Fruit fly (Drosophila melanogaster) whole organism, embryonic: ENCODE measurements around the gene CG17646.
A peak's percentile ranks its signal among the peaks of the same experiment; 100 is the strongest.

Experiments
- Adf1 ChIP-seq: fragments of 200-800 bp; sonication (Bioruptor generic); IDR thresholded peaks from 2 replicates; pipeline ENCODE4 v1.3.6; 2022; ENCODE audit warnings: missing biosample characterization, missing genetic modification characterization
- CG12104 ChIP-seq: fragments of 200-800 bp; sonication (Bioruptor generic); optimal IDR thresholded peaks from 3 replicates; lab custom pipeline; 2016; ENCODE audit warnings: missing biosample characterization, missing genetic modification characterization
- CG12744 ChIP-seq: fragments of 200-800 bp; sonication (Bioruptor generic); optimal IDR thresholded peaks from 2 replicates; lab custom pipeline; 2016; ENCODE audit warnings: missing biosample characterization, missing genetic modification characterization
- CG15269 ChIP-seq: fragments of 200-800 bp; sonication (Bioruptor generic); optimal IDR thresholded peaks from 2 replicates; lab custom pipeline; 2018; ENCODE audit warnings: missing biosample characterization, mild to moderate bottlenecking, missing genetic modification characterization, moderate library complexity
- CG1602 ChIP-seq: fragments of 200-800 bp; sonication (Bioruptor generic); optimal IDR thresholded peaks from 3 replicates; lab custom pipeline; 2016; ENCODE audit warnings: missing biosample characterization, missing genetic modification characterization
- CG17568 ChIP-seq: fragments of 200-800 bp; sonication (Bioruptor generic); optimal IDR thresholded peaks from 2 replicates; lab custom pipeline; 2018; ENCODE audit warnings: missing biosample characterization, mild to moderate bottlenecking, missing genetic modification characterization, moderate library complexity
- CG18476 ChIP-seq: fragments of 200-800 bp; sonication (Bioruptor generic); optimal IDR thresholded peaks from 2 replicates; lab custom pipeline; 2016; ENCODE audit warnings: missing biosample characterization, mild to moderate bottlenecking, missing genetic modification characterization
- CG2129 ChIP-seq: fragments of 200-800 bp; sonication (Bioruptor generic); IDR thresholded peaks from 2 replicates; pipeline ENCODE4 v1.3.6; 2022; ENCODE audit warnings: missing biosample characterization, missing genetic modification characterization; ENCODE audit not compliant: partially characterized antibody
- CG2678 ChIP-seq: fragments of 200-800 bp; sonication (Bioruptor generic); optimal IDR thresholded peaks from 3 replicates; lab custom pipeline; 2019; ENCODE audit warnings: missing biosample characterization, mild to moderate bottlenecking, missing genetic modification characterization, moderate library complexity
- CG32772 ChIP-seq: fragments of 200-800 bp; sonication (Bioruptor generic); IDR thresholded peaks from 2 replicates; pipeline ENCODE4 v1.3.6; 2022; ENCODE audit warnings: missing biosample characterization, missing genetic modification characterization
- CG3847 ChIP-seq: fragments of 200-800 bp; sonication (Bioruptor generic); IDR thresholded peaks from 2 replicates; pipeline ENCODE4 v1.3.6; 2022; ENCODE audit warnings: missing biosample characterization, missing genetic modification characterization
- CG4707 ChIP-seq: fragments of 200-800 bp; sonication (Bioruptor generic); optimal IDR thresholded peaks from 2 replicates; lab custom pipeline; 2018; ENCODE audit warnings: missing biosample characterization, mild to moderate bottlenecking, missing genetic modification characterization, moderate library complexity
- CG6175 ChIP-seq: fragments of 200-800 bp; sonication (Bioruptor generic); IDR thresholded peaks from 3 replicates; pipeline ENCODE4 v1.3.6; 2022; ENCODE audit warnings: missing biosample characterization, missing genetic modification characterization
- CG7786 ChIP-seq: fragments of 200-800 bp; sonication (Bioruptor generic); optimal IDR thresholded peaks from 2 replicates; lab custom pipeline; 2016; ENCODE audit warnings: missing biosample characterization, missing genetic modification characterization
- CG8944 ChIP-seq: fragments of 200-800 bp; sonication (Bioruptor generic); optimal IDR thresholded peaks from 3 replicates; lab custom pipeline; 2016; ENCODE audit warnings: missing biosample characterization, missing genetic modification characterization
- Fer3 ChIP-seq: fragments of 200-800 bp; sonication (Bioruptor generic); optimal IDR thresholded peaks from 2 replicates; lab custom pipeline; 2018; ENCODE audit warnings: missing biosample characterization, mild to moderate bottlenecking, missing genetic modification characterization, moderate library complexity
- Lhr ChIP-seq: fragments of 200-800 bp; sonication (Bioruptor generic); optimal IDR thresholded peaks from 3 replicates; lab custom pipeline; 2017; ENCODE audit warnings: mild to moderate bottlenecking, missing biosample characterization, missing genetic modification reagents, missing genetic modification characterization
- MTF-1 ChIP-seq: fragments of 200-800 bp; sonication (Bioruptor generic); optimal IDR thresholded peaks from 2 replicates; lab custom pipeline; 2018; ENCODE audit warnings: missing biosample characterization, mild to moderate bottlenecking, missing genetic modification characterization, borderline replicate concordance
- NC2α ChIP-seq: fragments of 200-800 bp; sonication (Bioruptor generic); optimal IDR thresholded peaks from 2 replicates; lab custom pipeline; 2016; ENCODE audit warnings: missing biosample characterization, missing genetic modification characterization
- NFAT ChIP-seq: fragments of 200-800 bp; sonication (Bioruptor generic); IDR thresholded peaks from 2 replicates; pipeline ENCODE4 v1.3.6; 2022; ENCODE audit warnings: missing biosample characterization, missing genetic modification characterization
- Nf-YC ChIP-seq: fragments of 200-800 bp; optimal IDR thresholded peaks from 3 replicates; lab custom pipeline; 2019; ENCODE audit warnings: missing biosample characterization, mild to moderate bottlenecking, missing genetic modification characterization, moderate library complexity
- Oli ChIP-seq: fragments of 200-800 bp; sonication (Bioruptor generic); optimal IDR thresholded peaks from 2 replicates; lab custom pipeline; 2018; ENCODE audit warnings: missing biosample characterization, mild to moderate bottlenecking, missing genetic modification characterization, moderate library complexity
- Rfx ChIP-seq: fragments of 200-800 bp; sonication (Bioruptor generic); IDR thresholded peaks from 2 replicates; pipeline ENCODE4 v1.3.6; 2022; ENCODE audit warnings: missing biosample characterization, missing genetic modification characterization
- Rx ChIP-seq: fragments of 200-800 bp; sonication (Bioruptor generic); IDR thresholded peaks from 2 replicates; pipeline ENCODE4 v1.3.6; 2022; ENCODE audit warnings: missing biosample characterization, missing genetic modification characterization
- Taf1 ChIP-seq: fragments of 200-800 bp; sonication (Bioruptor generic); IDR thresholded peaks from 2 replicates; pipeline ENCODE4 v1.3.6; 2022; ENCODE audit warnings: missing biosample characterization, missing genetic modification characterization
- Xrp1 ChIP-seq: fragments of 200-800 bp; sonication (Bioruptor generic); IDR thresholded peaks from 2 replicates; pipeline ENCODE4 v1.3.6; 2022; ENCODE audit warnings: missing biosample characterization, missing genetic modification characterization
- YL-1 ChIP-seq: fragments of 200-800 bp; sonication (Bioruptor generic); optimal IDR thresholded peaks from 3 replicates; lab custom pipeline; 2017; ENCODE audit warnings: missing biosample characterization, mild to moderate bottlenecking, missing genetic modification characterization
- ap ChIP-seq: fragments of 200-800 bp; sonication (Bioruptor generic); IDR thresholded peaks from 2 replicates; pipeline ENCODE4 v1.3.6; 2022; ENCODE audit warnings: missing biosample characterization, missing genetic modification characterization
- ase ChIP-seq: fragments of 200-800 bp; sonication (Bioruptor generic); IDR thresholded peaks from 3 replicates; pipeline ENCODE4 v1.3.6; 2022; ENCODE audit warnings: missing biosample characterization, missing genetic modification characterization
- bab2 ChIP-seq: fragments of 200-800 bp; sonication (Bioruptor generic); optimal IDR thresholded peaks from 2 replicates; lab custom pipeline; 2016; ENCODE audit warnings: missing biosample characterization, missing genetic modification characterization
- crol ChIP-seq: fragments of 200-800 bp; sonication (Bioruptor generic); IDR thresholded peaks from 2 replicates; pipeline ENCODE4 v1.3.6; 2022; ENCODE audit warnings: missing biosample characterization, missing genetic modification characterization
- crp ChIP-seq, 2 experiments: fragments of 200-800 bp; sonication (Bioruptor generic); optimal IDR thresholded peaks; 2 replicates in 1 of 2; 3 replicates in 1 of 2; lab custom pipeline; 2017; ENCODE audit warnings: missing biosample characterization in 2 of 2, missing genetic modification characterization in 2 of 2, mild to moderate bottlenecking in 1 of 2, moderate library complexity in 1 of 2
- dmrt99B ChIP-seq: fragments of 200-800 bp; sonication (Bioruptor generic); optimal IDR thresholded peaks from 2 replicates; lab custom pipeline; 2018; ENCODE audit warnings: missing biosample characterization, mild to moderate bottlenecking, missing genetic modification characterization, moderate library complexity
- emc ChIP-seq: fragments of 200-800 bp; sonication (Bioruptor generic); optimal IDR thresholded peaks from 2 replicates; lab custom pipeline; 2016; ENCODE audit warnings: missing biosample characterization, missing genetic modification characterization
- ind ChIP-seq: fragments of 200-800 bp; sonication (Bioruptor generic); optimal IDR thresholded peaks from 3 replicates; lab custom pipeline; 2016; ENCODE audit warnings: missing biosample characterization, missing genetic modification characterization
- insv ChIP-seq, 2 experiments: fragments of 200-800 bp; sonication (Bioruptor generic); optimal IDR thresholded peaks; 3 replicates each; lab custom pipeline; 2016 to 2018; ENCODE audit warnings: missing biosample characterization in 2 of 2, missing genetic modification characterization in 2 of 2
- jing ChIP-seq: fragments of 200-800 bp; sonication (Bioruptor generic); optimal IDR thresholded peaks from 2 replicates; lab custom pipeline; 2018; ENCODE audit warnings: missing biosample characterization, mild to moderate bottlenecking, missing genetic modification characterization
- lbe ChIP-seq: fragments of 200-800 bp; sonication (Bioruptor generic); optimal IDR thresholded peaks from 2 replicates; lab custom pipeline; 2016; ENCODE audit warnings: missing biosample characterization, mild to moderate bottlenecking, missing genetic modification characterization
- nerfin-1 ChIP-seq: fragments of 200-800 bp; sonication (Bioruptor generic); optimal IDR thresholded peaks from 3 replicates; lab custom pipeline; 2019; ENCODE audit warnings: missing biosample characterization, mild to moderate bottlenecking, missing genetic modification characterization, moderate library complexity
- nerfin-2 ChIP-seq: fragments of 200-800 bp; sonication (Bioruptor generic); IDR thresholded peaks from 2 replicates; pipeline ENCODE4 v1.3.6; 2022; ENCODE audit warnings: missing biosample characterization, missing genetic modification characterization; ENCODE audit not compliant: partially characterized antibody
- nom ChIP-seq: fragments of 200-800 bp; sonication (Bioruptor generic); optimal IDR thresholded peaks from 2 replicates; lab custom pipeline; 2017; ENCODE audit warnings: missing biosample characterization, missing genetic modification characterization, mild to moderate bottlenecking, moderate library complexity, missing genetic modification reagents
- pros ChIP-seq: fragments of 200-800 bp; sonication (Bioruptor generic); optimal IDR thresholded peaks from 3 replicates; lab custom pipeline; 2019; ENCODE audit warnings: missing biosample characterization, mild to moderate bottlenecking, missing genetic modification characterization, moderate library complexity
- ranshi ChIP-seq: fragments of 200-800 bp; sonication (Bioruptor generic); IDR thresholded peaks from 2 replicates; pipeline ENCODE4 v1.3.6; 2022; ENCODE audit warnings: missing biosample characterization, missing genetic modification characterization
- ro ChIP-seq: fragments of 200-800 bp; sonication (Bioruptor generic); IDR thresholded peaks from 2 replicates; pipeline ENCODE4 v1.3.6; 2022; ENCODE audit warnings: missing biosample characterization, missing genetic modification characterization
- sens-2 ChIP-seq: fragments of 200-800 bp; sonication (Bioruptor generic); IDR thresholded peaks from 2 replicates; pipeline ENCODE4 v1.3.6; 2022; ENCODE audit warnings: missing biosample characterization, missing genetic modification characterization
- sob ChIP-seq: fragments of 200-800 bp; sonication (Bioruptor generic); IDR thresholded peaks from 2 replicates; pipeline ENCODE4 v1.3.6; 2022; ENCODE audit warnings: missing biosample characterization, missing genetic modification characterization
- tx ChIP-seq: fragments of 200-800 bp; sonication (Bioruptor generic); optimal IDR thresholded peaks from 2 replicates; lab custom pipeline; 2016; ENCODE audit warnings: missing biosample characterization, missing genetic modification characterization
- unpg ChIP-seq: fragments of 200-800 bp; sonication (Bioruptor generic); optimal IDR thresholded peaks from 3 replicates; lab custom pipeline; 2018; ENCODE audit warnings: missing biosample characterization, mild to moderate bottlenecking, missing genetic modification characterization, moderate library complexity
- vnd ChIP-seq: fragments of 200-800 bp; sonication (Bioruptor generic); IDR thresholded peaks from 3 replicates; pipeline ENCODE4 v1.3.6; 2022; ENCODE audit warnings: missing biosample characterization, missing genetic modification characterization; ENCODE audit not compliant: partially characterized antibody
- zen2 ChIP-seq: fragments of 200-800 bp; sonication (Bioruptor generic); IDR thresholded peaks from 3 replicates; pipeline ENCODE4 v1.3.6; 2022; ENCODE audit warnings: missing biosample characterization, missing genetic modification characterization; ENCODE audit not compliant: partially characterized antibody
- zfh1 ChIP-seq: fragments of 200-800 bp; sonication (Bioruptor generic); IDR thresholded peaks from 3 replicates; pipeline ENCODE4 v1.3.6; 2022; ENCODE audit warnings: missing biosample characterization, missing genetic modification characterization

CG17646 gene

DNA sequence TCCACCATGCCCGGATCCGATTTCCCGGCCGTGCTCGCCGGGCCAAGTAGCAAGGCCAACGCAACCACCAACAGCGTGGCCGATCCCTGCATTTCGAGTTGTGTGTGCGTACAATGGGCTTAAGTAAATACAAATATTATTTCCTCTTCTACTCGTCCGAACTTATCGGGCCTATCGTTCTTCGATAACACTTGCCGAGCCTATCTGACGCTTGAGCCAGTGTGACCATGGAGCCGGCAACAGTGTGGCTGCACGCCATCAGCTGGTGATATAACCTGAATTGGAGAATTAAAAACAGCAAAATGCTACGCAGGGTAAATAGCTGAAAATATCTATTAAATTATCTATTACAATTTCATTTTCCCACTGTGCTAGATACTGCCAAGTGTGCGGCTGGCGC lies 22.1 kb upstream of the CG17646 start, which contains the start of the genes CG17660 and mRpL48 (continued):
- TF ChIP-seq CG17568 (GFP tag; lab: Kevin White, UChicago) = no peak
- TF ChIP-seq crp (GFP tag; optimal IDR thresholded peaks at IDR 0.05; lab: Kevin White, UChicago) = peak; percentile 68 to 92
- TF ChIP-seq insv (GFP tag; optimal IDR thresholded peaks at IDR 0.05; lab: Kevin White, UChicago) = peak in 1 of 2 experiments; percentile 22
- no peak for TF ChIP-seq CG1602 (GFP tag; lab: Kevin White, UChicago)
- no peak for TF ChIP-seq crol (GFP tag; lab: Robert Waterston, UW)
- peak; percentile 27; the same call in 1 of the 2 replicates for TF ChIP-seq sob
- no peak for TF ChIP-seq zfh1 (GFP tag; lab: Robert Waterston, UW)
- no peak for TF ChIP-seq NC2α (GFP tag; lab: Kevin White, UChicago)
- no peak for TF ChIP-seq Fer3
- no peak for TF ChIP-seq ind (GFP tag; lab: Kevin White, UChicago)
- TF ChIP-seq ase = no peak
- no peak for TF ChIP-seq Adf1 (GFP tag; lab: Robert Waterston, UW)
- no peak for TF ChIP-seq Xrp1 (GFP tag; lab: Robert Waterston, UW)
- no peak for TF ChIP-seq CG7786
- TF ChIP-seq NFAT (GFP tag; lab: Robert Waterston, UW) = no peak
- no peak for TF ChIP-seq CG18476 (GFP tag; lab: Kevin White, UChicago)
- no peak for TF ChIP-seq CG8944
- peak; percentile 74 for TF ChIP-seq vnd (GFP tag; lab: Robert Waterston, UW)
- TF ChIP-seq Taf1 (GFP tag; lab: Robert Waterston, UW) = no peak
- no peak for TF ChIP-seq sens-2 (GFP tag; lab: Robert Waterston, UW)
- no peak for TF ChIP-seq bab2 (GFP tag; lab: Kevin White, UChicago)
- TF ChIP-seq nom (GFP tag; lab: Kevin White, UChicago) = no peak
- TF ChIP-seq MTF-1 (GFP tag; lab: Kevin White, UChicago) = peak; percentile 3
- TF ChIP-seq ap (GFP tag; lab: Robert Waterston, UW) = no peak
- TF ChIP-seq CG2678 (tag; lab: Kevin White, UChicago) = no peak
- TF ChIP-seq YL-1 (GFP tag; lab: Kevin White, UChicago) = peak; percentile 94
- no peak for TF ChIP-seq jing (GFP tag; lab: Kevin White, UChicago)
- no peak for TF ChIP-seq CG12104 (GFP tag; lab: Kevin White, UChicago)
- peak; percentile 6 for TF ChIP-seq unpg (GFP tag; lab: Kevin White, UChicago)
- TF ChIP-seq Lhr (GFP tag; lab: Kevin White, UChicago) = peak; percentile 22
- TF ChIP-seq emc (GFP tag; lab: Kevin White, UChicago) = no peak
- peak; percentile 72 for TF ChIP-seq nerfin-2
- TF ChIP-seq ranshi (GFP tag; lab: Robert Waterston, UW) = no peak
- TF ChIP-seq CG12744 (GFP tag; lab: Kevin White, UChicago) = no peak
- TF ChIP-seq tx (GFP tag; lab: Kevin White, UChicago) = no peak
- TF ChIP-seq CG32772 (GFP tag; lab: Robert Waterston, UW) = no peak
- peak; percentile 61 for TF ChIP-seq CG4707 (GFP tag; lab: Kevin White, UChicago)
- no peak for TF ChIP-seq Oli (tag; lab: Kevin White, UChicago)
- no peak for TF ChIP-seq CG15269 (tag; lab: Kevin White, UChicago)
- TF ChIP-seq dmrt99B = no peak
- no peak for TF ChIP-seq Rx
- TF ChIP-seq zen2 = peak; percentile 49; the same call in 1 of the 3 replicates
- TF ChIP-seq Nf-YC = no peak
- peak; percentile 39; the same call in 1 of the 2 replicates for TF ChIP-seq Rfx (GFP tag; lab: Robert Waterston, UW)
- peak; percentile 48; the same call in 1 of the 2 replicates for TF ChIP-seq CG3847
- no peak for TF ChIP-seq ro
- TF ChIP-seq CG2129 (GFP tag; lab: Robert Waterston, UW) = no peak
- TF ChIP-seq pros (GFP tag; lab: Kevin White, UChicago) = no peak
- TF ChIP-seq nerfin-1 = no peak
- no peak for TF ChIP-seq lbe
- TF ChIP-seq CG6175 (GFP tag; lab: Robert Waterston, UW) = no peak
